Worm (Caenorhabditis elegans) whole organism, late embryonic: ENCODE results near the gene sec-24.2.

Experiments
- C08G9.2 ChIP-seq: sonication (generic microtip); optimal IDR thresholded peaks from 2 replicates; lab custom pipeline; 2016; ENCODE audit warnings: mild to moderate bottlenecking, missing genetic modification characterization, moderate library complexity, missing compliant biosample characterization
- F13H6.1 ChIP-seq: sonication (generic microtip); optimal IDR thresholded peaks from 2 replicates; lab custom pipeline; 2016; ENCODE audit warnings: missing genetic modification characterization, missing compliant biosample characterization
- K02D7.2 ChIP-seq: sonication (generic microtip); optimal IDR thresholded peaks from 2 replicates; lab custom pipeline; 2017; ENCODE audit warnings: mild to moderate bottlenecking, missing genetic modification characterization, missing compliant biosample characterization
- T23F11.4 ChIP-seq: fragments of 200-800 bp; sonication (Bioruptor generic); optimal IDR thresholded peaks from 2 replicates; lab custom pipeline; 2018; ENCODE audit warnings: mild to moderate bottlenecking, missing genetic modification characterization, missing compliant biosample characterization
- Y22D7AL.16 ChIP-seq: sonication (generic microtip); optimal IDR thresholded peaks from 2 replicates; lab custom pipeline; 2016; ENCODE audit warnings: missing genetic modification characterization, missing compliant biosample characterization
- ama-1 ChIP-seq: fragments of 150-350 bp; optimal IDR thresholded peaks from 2 replicates; lab custom pipeline; 2014
- ceh-14 ChIP-seq: sonication (generic microtip); optimal IDR thresholded peaks from 2 replicates; lab custom pipeline; 2016; ENCODE audit warnings: missing genotype, missing genetic modification characterization, missing compliant biosample characterization
- ceh-18 ChIP-seq: sonication (generic microtip); optimal IDR thresholded peaks from 2 replicates; lab custom pipeline; 2016; ENCODE audit warnings: missing genetic modification characterization, missing compliant biosample characterization
- ceh-2 ChIP-seq: sonication (generic microtip); optimal IDR thresholded peaks from 2 replicates; lab custom pipeline; 2016; ENCODE audit warnings: missing genotype, missing genetic modification characterization, missing compliant biosample characterization
- ceh-22 ChIP-seq: sonication (generic microtip); optimal IDR thresholded peaks from 2 replicates; lab custom pipeline; 2017; ENCODE audit warnings: missing biosample characterization, missing genetic modification characterization
- ceh-30 ChIP-seq: fragments of 150-350 bp; optimal IDR thresholded peaks from 2 replicates; lab custom pipeline; 2014; ENCODE audit warnings: missing biosample characterization, missing genetic modification characterization
- ceh-31 ChIP-seq: sonication (generic microtip); optimal IDR thresholded peaks from 2 replicates; lab custom pipeline; 2016; ENCODE audit warnings: missing genetic modification characterization, missing compliant biosample characterization
- ceh-34 ChIP-seq: sonication (generic microtip); optimal IDR thresholded peaks from 2 replicates; lab custom pipeline; 2016; ENCODE audit warnings: mild to moderate bottlenecking, missing genetic modification characterization, missing compliant biosample characterization
- ceh-45 ChIP-seq: fragments of 200-800 bp; sonication (Bioruptor generic); IDR thresholded peaks from 2 replicates; pipeline ENCODE4 v1.3.6; 2022; ENCODE audit warnings: missing genetic modification reagents, missing genetic modification characterization, missing compliant biosample characterization
- ceh-48 ChIP-seq: sonication (generic microtip); optimal IDR thresholded peaks from 2 replicates; lab custom pipeline; 2016; ENCODE audit warnings: missing genetic modification characterization, inconsistent platforms, missing compliant biosample characterization
- ceh-9 ChIP-seq: sonication (generic microtip); optimal IDR thresholded peaks from 2 replicates; lab custom pipeline; 2016; ENCODE audit warnings: mild to moderate bottlenecking, missing genetic modification characterization, inconsistent platforms, missing compliant biosample characterization
- che-1 ChIP-seq: sonication (generic microtip); optimal IDR thresholded peaks from 2 replicates; lab custom pipeline; 2016; ENCODE audit warnings: mild to moderate bottlenecking, missing genetic modification characterization, missing compliant biosample characterization
- elt-2 ChIP-seq: sonication (generic microtip); optimal IDR thresholded peaks from 2 replicates; lab custom pipeline; 2016; ENCODE audit warnings: missing genetic modification reagents, missing genetic modification characterization, missing compliant biosample characterization
- elt-4 ChIP-seq: sonication (generic microtip); optimal IDR thresholded peaks from 2 replicates; lab custom pipeline; 2016; ENCODE audit warnings: missing genetic modification characterization, missing compliant biosample characterization
- ets-4 ChIP-seq: sonication (generic microtip); optimal IDR thresholded peaks from 2 replicates; lab custom pipeline; 2016; ENCODE audit warnings: missing genetic modification characterization, missing compliant biosample characterization
- eyg-1 ChIP-seq: sonication (generic microtip); optimal IDR thresholded peaks from 2 replicates; lab custom pipeline; 2016; ENCODE audit warnings: missing genotype, missing genetic modification characterization, missing compliant biosample characterization
- fax-1 ChIP-seq: sonication (generic microtip); optimal IDR thresholded peaks from 2 replicates; lab custom pipeline; 2016; ENCODE audit warnings: missing genotype, missing genetic modification characterization, missing compliant biosample characterization
- gmeb-2 ChIP-seq: sonication (generic microtip); optimal IDR thresholded peaks from 2 replicates; lab custom pipeline; 2016; ENCODE audit warnings: missing genetic modification characterization, inconsistent platforms, missing compliant biosample characterization
- hlh-13 ChIP-seq: fragments of 200-800 bp; sonication (Bioruptor generic); optimal IDR thresholded peaks from 2 replicates; lab custom pipeline; 2018; ENCODE audit warnings: mild to moderate bottlenecking, missing genetic modification characterization, missing compliant biosample characterization
- hlh-15 ChIP-seq: sonication (generic microtip); optimal IDR thresholded peaks from 2 replicates; lab custom pipeline; 2016; ENCODE audit warnings: missing genetic modification characterization, missing compliant biosample characterization
- hlh-30 ChIP-seq: sonication (generic microtip); optimal IDR thresholded peaks from 2 replicates; lab custom pipeline; 2017; ENCODE audit warnings: antibody characterized with exemption, missing genetic modification characterization, missing compliant biosample characterization; ENCODE audit not compliant: insufficient read depth
- hlh-8 ChIP-seq: sonication (generic microtip); optimal IDR thresholded peaks from 2 replicates; lab custom pipeline; 2016; ENCODE audit warnings: missing genotype, missing genetic modification characterization, missing compliant biosample characterization
- nhr-11 ChIP-seq: fragments of 150-350 bp; optimal IDR thresholded peaks from 2 replicates; lab custom pipeline; 2014; ENCODE audit warnings: missing biosample characterization, missing genetic modification characterization
- odd-2 ChIP-seq: sonication (generic microtip); optimal IDR thresholded peaks from 2 replicates; lab custom pipeline; 2017; ENCODE audit warnings: antibody characterized with exemption, mild to moderate bottlenecking, missing genetic modification characterization, missing compliant biosample characterization
- pag-3 ChIP-seq: sonication (generic microtip); optimal IDR thresholded peaks from 2 replicates; lab custom pipeline; 2016; ENCODE audit warnings: missing compliant biosample characterization, missing genetic modification characterization, borderline replicate concordance
- pat-9 ChIP-seq: fragments of 200-800 bp; sonication (Bioruptor generic); optimal IDR thresholded peaks from 2 replicates; lab custom pipeline; 2018; ENCODE audit warnings: mild to moderate bottlenecking, missing genetic modification characterization, moderate library complexity, missing compliant biosample characterization
- pha-2 ChIP-seq: sonication (generic microtip); optimal IDR thresholded peaks from 2 replicates; lab custom pipeline; 2017; ENCODE audit warnings: mild to moderate bottlenecking, missing genetic modification characterization, missing compliant biosample characterization
- pha-4 ChIP-seq: fragments of 150-350 bp; optimal IDR thresholded peaks from 2 replicates; lab custom pipeline; 2018; ENCODE audit warnings: missing biosample characterization, missing genetic modification reagents, missing genetic modification characterization
- pqm-1 ChIP-seq: sonication (generic microtip); optimal IDR thresholded peaks from 2 replicates; lab custom pipeline; 2016; ENCODE audit warnings: missing genetic modification characterization, missing compliant biosample characterization
- ref-2 ChIP-seq: sonication (generic microtip); optimal IDR thresholded peaks from 2 replicates; lab custom pipeline; 2016; ENCODE audit warnings: missing genetic modification characterization, missing compliant biosample characterization
- rnt-1 ChIP-seq: sonication (generic microtip); optimal IDR thresholded peaks from 2 replicates; lab custom pipeline; 2016; ENCODE audit warnings: missing genetic modification characterization, missing compliant biosample characterization
- sdc-2 ChIP-seq: sonication (generic microtip); optimal IDR thresholded peaks from 2 replicates; lab custom pipeline; 2016; ENCODE audit warnings: missing genotype, missing genetic modification characterization, missing compliant biosample characterization
- sox-4 ChIP-seq: sonication (generic microtip); optimal IDR thresholded peaks from 2 replicates; lab custom pipeline; 2017; ENCODE audit warnings: mild to moderate bottlenecking, missing genetic modification characterization, inconsistent platforms, missing compliant biosample characterization
- tbx-2 ChIP-seq: sonication (generic microtip); optimal IDR thresholded peaks from 2 replicates; lab custom pipeline; 2016; ENCODE audit warnings: missing genetic modification characterization, missing compliant biosample characterization
- ttx-3 ChIP-seq: sonication (generic microtip); optimal IDR thresholded peaks from 2 replicates; lab custom pipeline; 2016; ENCODE audit warnings: missing genetic modification reagents, missing genetic modification characterization, missing compliant biosample characterization
- unc-3 ChIP-seq, 2 experiments: fragments of 200-800 bp in 1 of 2; sonication (Bioruptor generic) in 1 of 2; sonication (generic microtip) in 1 of 2; conservative IDR thresholded peaks in 1 of 2; optimal IDR thresholded peaks in 1 of 2; 2 replicates each; pipeline versions ENCODE4 v1.3.6 to Lab custom; 2016 to 2022; ENCODE audit warnings: missing compliant biosample characterization in 2 of 2, missing genetic modification characterization in 2 of 2, missing genetic modification reagents in 1 of 2
- unc-42 ChIP-seq: sonication (generic microtip); optimal IDR thresholded peaks from 2 replicates; lab custom pipeline; 2016; ENCODE audit warnings: missing genotype, missing genetic modification characterization, missing compliant biosample characterization
- unc-55 ChIP-seq: sonication (generic microtip); optimal IDR thresholded peaks from 2 replicates; lab custom pipeline; 2017; ENCODE audit warnings: missing biosample characterization, missing genetic modification reagents, missing genetic modification characterization
- unc-86 ChIP-seq: sonication (generic microtip); optimal IDR thresholded peaks from 2 replicates; lab custom pipeline; 2016; ENCODE audit warnings: missing genetic modification characterization, missing compliant biosample characterization
- zip-5 ChIP-seq: sonication (generic microtip); optimal IDR thresholded peaks from 2 replicates; lab custom pipeline; 2016; ENCODE audit warnings: missing genetic modification characterization, missing compliant biosample characterization
- ztf-16 ChIP-seq: sonication (generic microtip); optimal IDR thresholded peaks from 2 replicates; lab custom pipeline; 2017; ENCODE audit warnings: missing genetic modification characterization, missing compliant biosample characterization

The sec-24.2 gene

ce11 chrIV:12360742-12361195 lies at the start of gene sec-24.2:
TSS of gene sec-24.2 (minus strand) at chrIV:12360792.
- TF ChIP-seq ceh-22 (tag; lab: Kevin White, UChicago) (no peak), unc-42 (tag; lab: Kevin White, UChicago) (no peak), sdc-2 (tag; lab: Kevin White, UChicago) (no peak), sox-4 (tag; lab: Kevin White, UChicago) (no peak), pat-9 (tag; lab: Kevin White, UChicago) (no peak), ama-1 (lab: Kevin White, UChicago) (no peak), ttx-3 (tag; lab: Kevin White, UChicago) (no peak), ceh-30 (tag; lab: Kevin White, UChicago) (no peak), nhr-11 (tag; lab: Kevin White, UChicago) (no peak), pag-3 (tag; lab: Kevin White, UChicago) (no peak), pqm-1 (tag; lab: Kevin White, UChicago) (no peak), odd-2 (tag; lab: Kevin White, UChicago) (no peak), ceh-48 (tag; lab: Kevin White, UChicago) (no peak)
- TF ChIP-seq, all 69 proteins: peak for 0

- TF ChIP-seq gmeb-2 (no peak), ets-4 (tag; lab: Kevin White, UChicago) (no peak), ztf-16 (tag; lab: Kevin White, UChicago) (no peak), ceh-45 (GFP tag; lab: Robert Waterston, UW) (no peak), C08G9.2 (tag; lab: Kevin White, UChicago) (no peak), ama-1 (lab: Kevin White, UChicago) (no peak), eyg-1 (tag; lab: Kevin White, UChicago) (no peak), hlh-13 (GFP tag; lab: Kevin White, UChicago) (no peak), T23F11.4 (GFP tag; lab: Kevin White, UChicago) (no peak), fax-1 (tag; lab: Kevin White, UChicago) (no peak), elt-2 (tag; lab: Kevin White, UChicago) (no peak), K02D7.2 (tag; lab: Kevin White, UChicago) (no peak)
Measured at ce11 chrIV:12410167-12410566, 49.6 kb upstream of the sec-24.2 start, which contains the start of gene acl-13. TSS of gene acl-13 (plus strand) at chrIV:12410467.

- TF ChIP-seq ets-4 (tag; lab: Kevin White, UChicago), result no peak
- TF ChIP-seq ref-2 (tag; lab: Kevin White, UChicago), result no peak
- TF ChIP-seq sox-4 (tag; lab: Kevin White, UChicago), result no peak
- no peak for TF ChIP-seq ceh-14
- no peak for TF ChIP-seq pag-3 (tag; lab: Kevin White, UChicago)
- no peak for TF ChIP-seq F13H6.1
- TF ChIP-seq unc-86, result no peak
- TF ChIP-seq unc-55 (GFP tag; lab: Kevin White, UChicago), result no peak
- no peak for TF ChIP-seq zip-5 (tag; lab: Kevin White, UChicago)
- no peak for TF ChIP-seq ztf-16 (tag; lab: Kevin White, UChicago)
- TF ChIP-seq hlh-8 (tag; lab: Kevin White, UChicago), result no peak
- no peak for TF ChIP-seq che-1 (tag; lab: Kevin White, UChicago)
- TF ChIP-seq pha-4 (tag; lab: Kevin White, UChicago), result no peak
- TF ChIP-seq T23F11.4 (GFP tag; lab: Kevin White, UChicago), result no peak
Measured at ce11 chrIV:12408625-12409024, 48.0 kb upstream of the sec-24.2 start, which contains the start of gene dsb-1. TSS of gene dsb-1 (plus strand) at chrIV:12408925.

ce11 chrIV:12404137-12404536 lies 43.5 kb upstream of the sec-24.2 start, which contains the start of gene gex-3:
TSS of gene gex-3 (plus strand) at chrIV:12404431.
- peak; percentile 47 for TF ChIP-seq ceh-18
- no peak for TF ChIP-seq che-1 (tag; lab: Kevin White, UChicago)
- TF ChIP-seq rnt-1 (tag; lab: Kevin White, UChicago), result peak; percentile 19
- TF ChIP-seq ceh-2 (tag; lab: Kevin White, UChicago), result peak; percentile 33
- TF ChIP-seq ceh-9 (tag; lab: Kevin White, UChicago), result no peak
- peak; percentile 81 for TF ChIP-seq ceh-31 (tag; lab: Kevin White, UChicago)
- TF ChIP-seq ref-2 (tag; lab: Kevin White, UChicago), result peak; percentile 32
- TF ChIP-seq unc-3 (GFP tag; conservative IDR thresholded peaks at IDR 0.05; lab: Robert Waterston, UW), result no peak
- TF ChIP-seq unc-3 (tag; optimal IDR thresholded peaks at IDR 0.05; lab: Kevin White, UChicago), result peak; percentile 6
- TF ChIP-seq ceh-30 (tag; lab: Kevin White, UChicago), result no peak
- TF ChIP-seq hlh-30 (tag; lab: Kevin White, UChicago), result peak; percentile 32
- TF ChIP-seq tbx-2 (tag; lab: Kevin White, UChicago), result peak; percentile 34
- no peak for TF ChIP-seq pha-2 (tag; lab: Kevin White, UChicago)
- TF ChIP-seq unc-42 (tag; lab: Kevin White, UChicago), result peak; percentile 100
- no peak for TF ChIP-seq sdc-2 (tag; lab: Kevin White, UChicago)
- peak; percentile 9 for TF ChIP-seq ceh-34 (tag; lab: Kevin White, UChicago)
- no peak for TF ChIP-seq elt-4 (tag; lab: Kevin White, UChicago)
- TF ChIP-seq hlh-15, result no peak
- TF ChIP-seq T23F11.4 (GFP tag; lab: Kevin White, UChicago), result no peak
- no peak for TF ChIP-seq Y22D7AL.16 (tag; lab: Kevin White, UChicago)
- peak; percentile 58 for TF ChIP-seq unc-55 (GFP tag; lab: Kevin White, UChicago)
